Worm (Caenorhabditis elegans) whole organism, mixed stage, embryonic: ENCODE measurements around the gene polh-1.

Source experiments
- M03D4.4 ChIP-seq: sonication (generic microtip); optimal IDR thresholded peaks from 2 replicates; lab custom pipeline; 2017; ENCODE audit warnings: mild to moderate bottlenecking, missing genetic modification characterization, missing compliant biosample characterization
- blmp-1 ChIP-seq: fragments of 150-350 bp; optimal IDR thresholded peaks from 2 replicates; lab custom pipeline; 2014; ENCODE audit warnings: missing biosample characterization, missing genetic modification characterization
- ceh-43 ChIP-seq: fragments of 200-800 bp; sonication (Bioruptor generic); optimal IDR thresholded peaks from 2 replicates; lab custom pipeline; 2018; ENCODE audit warnings: mild to moderate bottlenecking, missing genetic modification characterization, moderate library complexity, missing compliant biosample characterization
- ceh-83 ChIP-seq: fragments of 200-800 bp; sonication (Bioruptor generic); optimal IDR thresholded peaks from 2 replicates; lab custom pipeline; 2018; ENCODE audit warnings: mild to moderate bottlenecking, missing genetic modification characterization, missing compliant biosample characterization
- ces-1 ChIP-seq: fragments of 150-350 bp; optimal IDR thresholded peaks from 2 replicates; lab custom pipeline; 2014; ENCODE audit warnings: missing biosample characterization, missing genetic modification reagents, missing genetic modification characterization
- cnd-1 ChIP-seq: fragments of 200-800 bp; sonication (Bioruptor generic); optimal IDR thresholded peaks from 2 replicates; lab custom pipeline; 2018; ENCODE audit warnings: mild to moderate bottlenecking, missing genetic modification characterization, missing compliant biosample characterization
- drap-1 ChIP-seq: fragments of 200-800 bp; sonication (Bioruptor generic); optimal IDR thresholded peaks from 3 replicates; lab custom pipeline; 2018; ENCODE audit warnings: mild to moderate bottlenecking, missing genetic modification characterization, missing compliant biosample characterization
- elt-1 ChIP-seq: sonication (generic microtip); optimal IDR thresholded peaks from 2 replicates; lab custom pipeline; 2017; ENCODE audit warnings: missing genetic modification characterization, mild to moderate bottlenecking, missing compliant biosample characterization, antibody characterized with exemption, moderate library complexity, borderline replicate concordance; ENCODE audit not compliant: insufficient read depth
- ham-2 ChIP-seq: fragments of 200-800 bp; sonication (Bioruptor generic); optimal IDR thresholded peaks from 2 replicates; lab custom pipeline; 2018; ENCODE audit warnings: mild to moderate bottlenecking, missing genetic modification characterization, missing compliant biosample characterization
- hlh-1 ChIP-seq: fragments of 150-350 bp; optimal IDR thresholded peaks from 2 replicates; lab custom pipeline; 2014; ENCODE audit warnings: missing biosample characterization, missing genetic modification reagents, missing genetic modification characterization
- lin-13 ChIP-seq: fragments of 150-350 bp; optimal IDR thresholded peaks from 2 replicates; lab custom pipeline; 2014; ENCODE audit warnings: missing biosample characterization, missing genetic modification characterization
- lin-32 ChIP-seq: fragments of 200-800 bp; sonication (Bioruptor generic); optimal IDR thresholded peaks from 2 replicates; lab custom pipeline; 2018; ENCODE audit warnings: mild to moderate bottlenecking, missing genetic modification characterization, missing compliant biosample characterization
- lsy-2 ChIP-seq: fragments of 150-350 bp; optimal IDR thresholded peaks from 2 replicates; lab custom pipeline; 2014; ENCODE audit warnings: missing biosample characterization, missing genetic modification characterization
- mab-5 ChIP-seq: fragments of 150-350 bp; optimal IDR thresholded peaks from 2 replicates; lab custom pipeline; 2014; ENCODE audit warnings: missing biosample characterization, missing genetic modification characterization
- mep-1 ChIP-seq: fragments of 150-350 bp; optimal IDR thresholded peaks from 2 replicates; lab custom pipeline; 2017; ENCODE audit warnings: missing biosample characterization, missing genetic modification reagents, missing genetic modification characterization, inconsistent platforms
- nhr-12 ChIP-seq: fragments of 150-350 bp; optimal IDR thresholded peaks from 2 replicates; lab custom pipeline; 2014; ENCODE audit warnings: missing biosample characterization, missing genetic modification characterization
- nhr-2 ChIP-seq: fragments of 150-350 bp; optimal IDR thresholded peaks from 2 replicates; lab custom pipeline; 2014; ENCODE audit warnings: missing biosample characterization, missing genetic modification characterization
- nhr-237 ChIP-seq: fragments of 150-350 bp; optimal IDR thresholded peaks from 2 replicates; lab custom pipeline; 2014; ENCODE audit warnings: missing biosample characterization, missing genetic modification characterization
- nhr-28 ChIP-seq: fragments of 150-350 bp; optimal IDR thresholded peaks from 2 replicates; lab custom pipeline; 2014; ENCODE audit warnings: missing biosample characterization, missing genetic modification characterization
- pha-4 ChIP-seq: fragments of 150-350 bp; optimal IDR thresholded peaks from 2 replicates; lab custom pipeline; 2018; ENCODE audit warnings: missing biosample characterization, missing genetic modification reagents, missing genetic modification characterization
- tbx-8 ChIP-seq: fragments of 200-800 bp; sonication (Bioruptor generic); optimal IDR thresholded peaks from 2 replicates; lab custom pipeline; 2018; ENCODE audit warnings: mild to moderate bottlenecking, missing genetic modification characterization, moderate library complexity, missing compliant biosample characterization
- unc-120 ChIP-seq: sonication (generic microtip); optimal IDR thresholded peaks from 2 replicates; lab custom pipeline; 2017; ENCODE audit warnings: missing genetic modification characterization, missing compliant biosample characterization; ENCODE audit not compliant: poor library complexity, severe bottlenecking
- unc-39 ChIP-seq: fragments of 150-350 bp; optimal IDR thresholded peaks from 2 replicates; lab custom pipeline; 2014; ENCODE audit warnings: missing biosample characterization, missing genetic modification characterization
- zip-8 ChIP-seq: fragments of 150-350 bp; optimal IDR thresholded peaks from 2 replicates; lab custom pipeline; 2014; ENCODE audit warnings: missing biosample characterization, missing genetic modification characterization
- ztf-11 ChIP-seq: fragments of 150-350 bp; optimal IDR thresholded peaks from 2 replicates; lab custom pipeline; 2014; ENCODE audit warnings: missing biosample characterization, missing genetic modification characterization

Gene polh-1

ce11 chrIII:1939625-1939988 is 10.5 kb downstream of the polh-1 start:
- TF ChIP-seq ztf-11 (tag; lab: Kevin White, UChicago) = no peak
- TF ChIP-seq lsy-2 (tag; lab: Kevin White, UChicago) = peak; percentile 53
- TF ChIP-seq hlh-1 (tag; lab: Kevin White, UChicago) = no peak
- no peak for TF ChIP-seq nhr-237 (tag; lab: Kevin White, UChicago)
- TF ChIP-seq nhr-2 (tag; lab: Kevin White, UChicago) = no peak
- no peak for TF ChIP-seq unc-39 (tag; lab: Kevin White, UChicago)
- no peak for TF ChIP-seq mep-1 (tag; lab: Kevin White, UChicago)
- TF ChIP-seq, all 35 proteins: peak for 1

ce11 chrIII:1938712-1939624 is 11.1 kb downstream of the polh-1 start:
- no peak for TF ChIP-seq lin-32 (GFP tag; lab: Kevin White, UChicago)
- no peak for TF ChIP-seq tbx-8 (GFP tag; lab: Kevin White, UChicago)
- TF ChIP-seq lsy-2 (tag; lab: Kevin White, UChicago) = peak; percentile 66
- no peak for TF ChIP-seq mep-1 (tag; lab: Kevin White, UChicago)
- no peak for TF ChIP-seq nhr-28
- TF ChIP-seq ces-1 (GFP tag; lab: Kevin White, UChicago) = no peak

ce11 chrIII:1937879-1938438 is 12.1 kb downstream of the polh-1 start:
- TF ChIP-seq ztf-11 (tag; lab: Kevin White, UChicago) (no peak), lin-13 (tag; lab: Kevin White, UChicago) (peak; percentile 35), lsy-2 (tag; lab: Kevin White, UChicago) (peak; percentile 69)

- TF ChIP-seq lin-13 (tag; lab: Kevin White, UChicago) = no peak
These were observed 15.9 kb downstream of the polh-1 start for ce11 chrIII:1934141-1934540.

ce11 chrIII:1932018-1932417 is 18.1 kb downstream of the polh-1 start:
- no peak for TF ChIP-seq elt-1 (tag; lab: Kevin White, UChicago)
- no peak for TF ChIP-seq nhr-12 (tag; lab: Kevin White, UChicago)
- no peak for TF ChIP-seq drap-1 (GFP tag; lab: Kevin White, UChicago)
- TF ChIP-seq blmp-1 (tag; lab: Kevin White, UChicago) = no peak
- no peak for TF ChIP-seq mep-1 (tag; lab: Kevin White, UChicago)
- TF ChIP-seq lin-13 (tag; lab: Kevin White, UChicago) = no peak
- TF ChIP-seq zip-8 (tag; lab: Kevin White, UChicago) = no peak
- TF ChIP-seq unc-120 (tag; lab: Kevin White, UChicago) = no peak
- no peak for TF ChIP-seq ham-2 (GFP tag; lab: Kevin White, UChicago)
- no peak for TF ChIP-seq tbx-8 (GFP tag; lab: Kevin White, UChicago)
- no peak for TF ChIP-seq lin-32 (GFP tag; lab: Kevin White, UChicago)
- TF ChIP-seq mab-5 (tag; lab: Kevin White, UChicago) = no peak
- TF ChIP-seq ceh-43 (GFP tag; lab: Kevin White, UChicago) = no peak
- TF ChIP-seq, all 35 proteins: peak for 0

- no peak for TF ChIP-seq cnd-1 (tag; lab: Kevin White, UChicago)
- TF ChIP-seq lsy-2 (tag; lab: Kevin White, UChicago) = peak; percentile 12
- TF ChIP-seq, all 35 proteins: peak for 1
These were observed 18.6 kb downstream of the polh-1 start for ce11 chrIII:1931509-1931908.

ce11 chrIII:1930714-1931273 is 19.3 kb downstream of the polh-1 start:
- TF ChIP-seq ztf-11 (tag; lab: Kevin White, UChicago) (no peak), nhr-12 (tag; lab: Kevin White, UChicago) (no peak), M03D4.4 (tag; lab: Kevin White, UChicago) (no peak), unc-120 (tag; lab: Kevin White, UChicago) (no peak), tbx-8 (GFP tag; lab: Kevin White, UChicago) (no peak), ceh-83 (GFP tag; lab: Kevin White, UChicago) (no peak), pha-4 (tag; lab: Kevin White, UChicago) (no peak)
